Worm (Caenorhabditis elegans) whole organism, L3 larva: ENCODE measurements around the gene T01G6.1.

Experiments used
- ZK546.5 ChIP-seq: sonication (generic microtip); optimal IDR thresholded peaks from 2 replicates; lab custom pipeline; 2017; ENCODE audit warnings: missing biosample characterization, missing genetic modification characterization
- ama-1 ChIP-seq: fragments of 150-350 bp; optimal IDR thresholded peaks from 2 replicates; lab custom pipeline; 2018
- ceh-28 ChIP-seq: fragments of 150-350 bp; optimal IDR thresholded peaks from 2 replicates; lab custom pipeline; 2014; ENCODE audit warnings: missing biosample characterization, missing genetic modification reagents, missing genetic modification characterization
- nhr-237 ChIP-seq: fragments of 150-350 bp; optimal IDR thresholded peaks from 2 replicates; lab custom pipeline; 2014; ENCODE audit warnings: missing biosample characterization, missing genetic modification characterization
- nhr-76 ChIP-seq: fragments of 150-350 bp; sonication (generic microtip); optimal IDR thresholded peaks from 5 replicates; lab custom pipeline; 2014; ENCODE audit warnings: missing biosample characterization, missing genetic modification characterization
- zag-1 ChIP-seq: fragments of 150-350 bp; optimal IDR thresholded peaks from 2 replicates; lab custom pipeline; 2014; ENCODE audit warnings: missing biosample characterization, missing genetic modification characterization
- ztf-11 ChIP-seq: fragments of 150-350 bp; optimal IDR thresholded peaks from 2 replicates; lab custom pipeline; 2014; ENCODE audit warnings: missing biosample characterization, missing genetic modification characterization

- TF ChIP-seq ama-1 (lab: Kevin White, UChicago) = no peak
- TF ChIP-seq ceh-28 (tag; lab: Kevin White, UChicago) = no peak
- TF ChIP-seq nhr-76 (tag; lab: Kevin White, UChicago) = no peak
- no peak for TF ChIP-seq nhr-237
- no peak for TF ChIP-seq ZK546.5 (tag; lab: Kevin White, UChicago)
- no peak for TF ChIP-seq zag-1 (tag; lab: Kevin White, UChicago)
- TF ChIP-seq ztf-11 (tag; lab: Kevin White, UChicago) = no peak
Measured at ce11 chrV:486684-487083, 10.8 kb upstream of the T01G6.1 start, which contains the start of gene nhr-211.
